Fruit fly (Drosophila melanogaster) whole organism, embryonic: ENCODE data around the gene Rpn9.

ENCODE experiments used
- ATbp ChIP-seq: fragments of 200-800 bp; sonication (Bioruptor generic); optimal IDR thresholded peaks from 2 replicates; lab custom pipeline; 2017; ENCODE audit warnings: missing biosample characterization, mild to moderate bottlenecking, missing genetic modification characterization, missing genetic modification reagents
- Atf6 ChIP-seq: fragments of 200-800 bp; sonication (Bioruptor generic); IDR thresholded peaks from 2 replicates; pipeline ENCODE4 v1.3.6; 2022; ENCODE audit warnings: missing biosample characterization, missing genetic modification characterization
- Bgb ChIP-seq: fragments of 200-800 bp; sonication (Bioruptor generic); IDR thresholded peaks from 2 replicates; pipeline ENCODE4 v1.3.6; 2022; ENCODE audit warnings: missing biosample characterization, missing genetic modification characterization; ENCODE audit not compliant: partially characterized antibody
- CG10209 ChIP-seq: fragments of 200-800 bp; sonication (Bioruptor generic); optimal IDR thresholded peaks from 3 replicates; lab custom pipeline; 2017; ENCODE audit warnings: missing biosample characterization, mild to moderate bottlenecking, missing genetic modification characterization, missing genetic modification reagents
- CG10565 ChIP-seq: fragments of 200-800 bp; sonication (Bioruptor generic); optimal IDR thresholded peaks from 3 replicates; lab custom pipeline; 2016; ENCODE audit warnings: missing biosample characterization, mild to moderate bottlenecking, missing genetic modification characterization
- CG11247 ChIP-seq: fragments of 200-800 bp; sonication (Bioruptor generic); IDR thresholded peaks from 2 replicates; pipeline ENCODE4 v1.3.6; 2022; ENCODE audit warnings: missing biosample characterization, missing genetic modification characterization
- CG11456 ChIP-seq: fragments of 200-800 bp; sonication (Bioruptor generic); IDR thresholded peaks from 3 replicates; pipeline ENCODE4 v1.3.6; 2022; ENCODE audit warnings: missing biosample characterization, missing genetic modification characterization
- CG11723 ChIP-seq: fragments of 200-800 bp; sonication (Bioruptor generic); optimal IDR thresholded peaks from 2 replicates; lab custom pipeline; 2017; ENCODE audit warnings: missing biosample characterization, mild to moderate bottlenecking, missing genetic modification characterization
- CG12659 ChIP-seq: fragments of 200-800 bp; sonication (Bioruptor generic); optimal IDR thresholded peaks from 3 replicates; lab custom pipeline; 2017; ENCODE audit warnings: mild to moderate bottlenecking, missing biosample characterization, missing genetic modification reagents, missing genetic modification characterization
- CG12744 ChIP-seq: fragments of 200-800 bp; sonication (Bioruptor generic); optimal IDR thresholded peaks from 2 replicates; lab custom pipeline; 2016; ENCODE audit warnings: missing biosample characterization, missing genetic modification characterization
- CG15011 ChIP-seq: fragments of 200-800 bp; sonication (Bioruptor generic); optimal IDR thresholded peaks from 3 replicates; lab custom pipeline; 2018; ENCODE audit warnings: missing biosample characterization, mild to moderate bottlenecking, missing genetic modification characterization
- CG1529 ChIP-seq: fragments of 200-800 bp; sonication (Bioruptor generic); optimal IDR thresholded peaks from 3 replicates; lab custom pipeline; 2018; ENCODE audit warnings: missing biosample characterization, missing genetic modification characterization
- CG15514 ChIP-seq: fragments of 200-800 bp; sonication (Bioruptor generic); optimal IDR thresholded peaks from 3 replicates; lab custom pipeline; 2017; ENCODE audit warnings: missing biosample characterization, missing genetic modification characterization, mild to moderate bottlenecking, moderate library complexity, missing genetic modification reagents
- CG15696 ChIP-seq: fragments of 200-800 bp; sonication (Bioruptor generic); optimal IDR thresholded peaks from 2 replicates; lab custom pipeline; 2019; ENCODE audit warnings: missing biosample characterization, mild to moderate bottlenecking, missing genetic modification characterization, moderate library complexity
- CG17361 ChIP-seq: fragments of 200-800 bp; sonication (Bioruptor generic); IDR thresholded peaks from 3 replicates; pipeline ENCODE4 v1.3.6; 2022; ENCODE audit warnings: missing biosample characterization, missing genetic modification characterization
- CG17912 ChIP-seq: fragments of 200-800 bp; sonication (Bioruptor generic); optimal IDR thresholded peaks from 2 replicates; lab custom pipeline; 2018; ENCODE audit warnings: missing biosample characterization, mild to moderate bottlenecking, missing genetic modification characterization
- CG18262 ChIP-seq: fragments of 200-800 bp; optimal IDR thresholded peaks from 3 replicates; lab custom pipeline; 2019; ENCODE audit warnings: missing biosample characterization, mild to moderate bottlenecking, missing genetic modification characterization, moderate library complexity
- CG5953 ChIP-seq: fragments of 200-800 bp; sonication (Bioruptor generic); IDR thresholded peaks from 2 replicates; pipeline ENCODE4 v1.3.6; 2022; ENCODE audit warnings: missing biosample characterization, missing genetic modification characterization
- CG8388 ChIP-seq: fragments of 200-800 bp; sonication (Bioruptor generic); optimal IDR thresholded peaks from 2 replicates; lab custom pipeline; 2019; ENCODE audit warnings: missing biosample characterization, mild to moderate bottlenecking, missing genetic modification characterization, moderate library complexity
- CG8478 ChIP-seq: fragments of >200 bp; optimal IDR thresholded peaks from 2 replicates; lab custom pipeline; 2018
- CG8765 ChIP-seq: fragments of 200-800 bp; sonication (Bioruptor generic); IDR thresholded peaks from 2 replicates; pipeline ENCODE4 v1.3.6; 2022; ENCODE audit warnings: missing biosample characterization, missing genetic modification characterization
- CG8924 ChIP-seq: fragments of 200-800 bp; optimal IDR thresholded peaks from 3 replicates; lab custom pipeline; 2019; ENCODE audit warnings: missing biosample characterization, mild to moderate bottlenecking, missing genetic modification characterization, moderate library complexity
- CG9215 ChIP-seq: fragments of 200-800 bp; sonication (Bioruptor generic); IDR thresholded peaks from 2 replicates; pipeline ENCODE4 v1.3.6; 2022; ENCODE audit warnings: missing biosample characterization, missing genetic modification characterization
- CG9876 ChIP-seq: fragments of 200-800 bp; sonication (Bioruptor generic); optimal IDR thresholded peaks from 2 replicates; lab custom pipeline; 2016; ENCODE audit warnings: missing biosample characterization, missing genetic modification characterization
- D ChIP-seq, 2 experiments: fragments of 200-800 bp in 1 of 2; fragments of >200 bp in 1 of 2; sonication (Bioruptor generic) in 1 of 2; optimal IDR thresholded peaks; 2 replicates in 1 of 2; 3 replicates in 1 of 2; lab custom pipeline; 2017; ENCODE audit warnings: mild to moderate bottlenecking in 1 of 2, missing biosample characterization in 1 of 2, missing genetic modification characterization in 1 of 2, missing genetic modification reagents in 1 of 2
- Deaf1 ChIP-seq: fragments of 200-800 bp; optimal IDR thresholded peaks from 3 replicates; lab custom pipeline; 2019; ENCODE audit warnings: missing biosample characterization, mild to moderate bottlenecking, missing genetic modification characterization, moderate library complexity
- Doc3 ChIP-seq: fragments of 200-800 bp; sonication (Bioruptor generic); IDR thresholded peaks from 3 replicates; pipeline ENCODE4 v1.3.6; 2022; ENCODE audit warnings: missing biosample characterization, missing genetic modification characterization; ENCODE audit not compliant: partially characterized antibody
- Elba2 ChIP-seq: fragments of 200-800 bp; sonication (Bioruptor generic); optimal IDR thresholded peaks from 3 replicates; lab custom pipeline; 2016; ENCODE audit warnings: missing biosample characterization, missing genetic modification characterization
- Ets65A ChIP-seq: fragments of 200-800 bp; sonication (Bioruptor generic); peaks from one replicate; lab custom pipeline; 2016; ENCODE audit warnings: missing biosample characterization, missing genetic modification characterization
- Fer2 ChIP-seq: fragments of 200-800 bp; sonication (Bioruptor generic); optimal IDR thresholded peaks from 2 replicates; lab custom pipeline; 2018; ENCODE audit warnings: missing biosample characterization, mild to moderate bottlenecking, missing genetic modification characterization, moderate library complexity
- Gug ChIP-seq: fragments of 200-800 bp; sonication (Bioruptor generic); IDR thresholded peaks from 4 replicates; pipeline ENCODE4 v1.3.6; 2022; ENCODE audit warnings: missing biosample characterization, missing genetic modification characterization
- HLH3B ChIP-seq: fragments of 200-800 bp; sonication (Bioruptor generic); IDR thresholded peaks from 2 replicates; pipeline ENCODE4 v1.3.6; 2022; ENCODE audit warnings: missing biosample characterization, missing genetic modification characterization
- Hsf ChIP-seq: fragments of 200-800 bp; sonication (Bioruptor generic); optimal IDR thresholded peaks from 3 replicates; lab custom pipeline; 2016; ENCODE audit warnings: missing biosample characterization, missing genetic modification characterization
- MBD-R2 ChIP-seq: fragments of 200-800 bp; sonication (Bioruptor generic); IDR thresholded peaks from 2 replicates; pipeline ENCODE4 v1.3.6; 2022; ENCODE audit warnings: missing biosample characterization, missing genetic modification characterization
- Mrtf ChIP-seq: fragments of 200-800 bp; sonication (Bioruptor generic); IDR thresholded peaks from 3 replicates; pipeline ENCODE4 v1.3.6; 2022; ENCODE audit warnings: missing biosample characterization, missing genetic modification characterization
- Taf1 ChIP-seq: fragments of 200-800 bp; sonication (Bioruptor generic); IDR thresholded peaks from 2 replicates; pipeline ENCODE4 v1.3.6; 2022; ENCODE audit warnings: missing biosample characterization, missing genetic modification characterization
- aop ChIP-seq: fragments of 200-800 bp; sonication (Bioruptor generic); IDR thresholded peaks from 2 replicates; pipeline ENCODE4 v1.3.6; 2022; ENCODE audit warnings: missing biosample characterization, missing genetic modification characterization
- ato ChIP-seq: fragments of 200-800 bp; sonication (Bioruptor generic); IDR thresholded peaks from 2 replicates; pipeline ENCODE4 v1.3.6; 2022; ENCODE audit warnings: missing biosample characterization, missing genetic modification characterization; ENCODE audit not compliant: partially characterized antibody
- bab2 ChIP-seq: fragments of 200-800 bp; sonication (Bioruptor generic); optimal IDR thresholded peaks from 2 replicates; lab custom pipeline; 2016; ENCODE audit warnings: missing biosample characterization, missing genetic modification characterization
- chn ChIP-seq: fragments of 200-800 bp; sonication (Bioruptor generic); optimal IDR thresholded peaks from 2 replicates; lab custom pipeline; 2016; ENCODE audit warnings: missing biosample characterization, missing genetic modification characterization
- crc ChIP-seq: fragments of 200-800 bp; sonication (Bioruptor generic); optimal IDR thresholded peaks from 2 replicates; lab custom pipeline; 2016; ENCODE audit warnings: missing biosample characterization, missing genetic modification characterization
- cwo ChIP-seq: fragments of 200-800 bp; sonication (Bioruptor generic); optimal IDR thresholded peaks from 3 replicates; lab custom pipeline; 2017; ENCODE audit warnings: missing biosample characterization, missing genetic modification characterization, mild to moderate bottlenecking, moderate library complexity, missing genetic modification reagents
- da ChIP-seq: fragments of 200-800 bp; sonication (Bioruptor generic); optimal IDR thresholded peaks from 2 replicates; lab custom pipeline; 2016; ENCODE audit warnings: missing biosample characterization, missing genetic modification characterization
- exex ChIP-seq: fragments of 200-800 bp; sonication (Bioruptor generic); optimal IDR thresholded peaks from 4 replicates; lab custom pipeline; 2018; ENCODE audit warnings: missing biosample characterization, mild to moderate bottlenecking, missing genetic modification characterization, moderate library complexity
- ken ChIP-seq: fragments of 200-800 bp; sonication (Bioruptor generic); IDR thresholded peaks from 3 replicates; pipeline ENCODE4 v1.3.6; 2022; ENCODE audit warnings: missing biosample characterization, missing genetic modification characterization
- onecut ChIP-seq: fragments of 200-800 bp; sonication (Bioruptor generic); IDR thresholded peaks from 2 replicates; pipeline ENCODE4 v1.3.6; 2022; ENCODE audit warnings: missing biosample characterization, missing genetic modification characterization
- pho ChIP-seq: fragments of 200-800 bp; sonication (Bioruptor generic); optimal IDR thresholded peaks from 2 replicates; lab custom pipeline; 2016; ENCODE audit warnings: missing biosample characterization, missing genetic modification characterization
- pzg ChIP-seq: fragments of 200-800 bp; sonication (Bioruptor generic); optimal IDR thresholded peaks from 3 replicates; lab custom pipeline; 2018; ENCODE audit warnings: missing biosample characterization, mild to moderate bottlenecking, missing genetic modification characterization, moderate library complexity
- scrt ChIP-seq: fragments of 200-800 bp; sonication (Bioruptor generic); optimal IDR thresholded peaks from 2 replicates; lab custom pipeline; 2018; ENCODE audit warnings: missing biosample characterization, mild to moderate bottlenecking, missing genetic modification characterization, moderate library complexity
- sug ChIP-seq: fragments of 200-800 bp; optimal IDR thresholded peaks from 2 replicates; lab custom pipeline; 2019; ENCODE audit warnings: missing biosample characterization, mild to moderate bottlenecking, missing genetic modification characterization, moderate library complexity
- zen ChIP-seq: fragments of 200-800 bp; sonication (Bioruptor generic); optimal IDR thresholded peaks from 3 replicates; lab custom pipeline; 2018; ENCODE audit warnings: missing biosample characterization, mild to moderate bottlenecking, missing genetic modification characterization, moderate library complexity

Gene Rpn9

DNA sequence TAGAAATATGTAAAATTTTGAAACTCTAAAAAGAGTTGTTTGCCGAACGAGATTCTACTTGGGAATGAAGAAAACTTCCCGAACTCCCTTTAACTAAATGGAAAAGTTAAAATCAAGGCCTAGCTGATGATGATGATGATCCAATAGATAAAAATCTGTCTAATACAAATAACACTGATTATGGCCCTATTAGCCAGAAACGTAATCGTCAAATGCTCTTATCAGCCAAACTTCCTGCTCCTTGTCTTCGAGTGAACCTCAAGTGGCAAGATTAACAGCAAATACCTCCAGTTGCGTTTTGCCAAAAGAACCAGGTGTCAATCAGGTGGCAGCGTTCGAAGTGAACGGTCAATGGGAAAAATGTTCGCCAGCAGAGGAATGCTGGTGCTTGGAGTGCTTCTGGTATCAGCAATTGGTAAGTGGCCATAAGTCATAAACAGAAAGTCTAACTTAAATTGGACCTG lies 32.9 kb downstream of the Rpn9 start, which contains the start of the genes CG31468 and Gba1a:
TSS of gene CG31468 (minus strand) at position 51 of the 464 bp plus-strand sequence.
TSS of gene Gba1a (plus strand) at position 318 of the 464 bp plus-strand sequence.
- TF ChIP-seq crc: no peak
- TF ChIP-seq CG15514: no peak
- no peak for TF ChIP-seq Atf6 (GFP tag; lab: Robert Waterston, UW)
- TF ChIP-seq aop (GFP tag; lab: Robert Waterston, UW): no peak
- TF ChIP-seq exex (tag; lab: Kevin White, UChicago): peak; percentile 72
- no peak for TF ChIP-seq Hsf (GFP tag; lab: Kevin White, UChicago)
- TF ChIP-seq Fer2: no peak
- TF ChIP-seq sug: peak; percentile 26
- no peak for TF ChIP-seq MBD-R2 (GFP tag; lab: Robert Waterston, UW)
- TF ChIP-seq CG8765 (GFP tag; lab: Robert Waterston, UW): no peak
- TF ChIP-seq Elba2: peak; percentile 28
- TF ChIP-seq pho (GFP tag; lab: Kevin White, UChicago): no peak
- TF ChIP-seq CG12659: no peak
- TF ChIP-seq cwo (GFP tag; lab: Kevin White, UChicago): no peak
- TF ChIP-seq Doc3 (GFP tag; lab: Robert Waterston, UW): no peak
- TF ChIP-seq ken (GFP tag; lab: Robert Waterston, UW): no peak
- no peak for TF ChIP-seq CG18262 (tag; lab: Kevin White, UChicago)
- TF ChIP-seq CG12744 (GFP tag; lab: Kevin White, UChicago): no peak

- TF ChIP-seq ato (no peak), zen (no peak), CG8924 (tag; lab: Kevin White, UChicago) (no peak), CG5953 (GFP tag; lab: Robert Waterston, UW) (no peak), CG17912 (GFP tag; lab: Kevin White, UChicago) (no peak), Taf1 (no peak), CG11247 (GFP tag; lab: Robert Waterston, UW) (no peak), bab2 (GFP tag; lab: Kevin White, UChicago) (no peak), da (no peak), chn (GFP tag; lab: Kevin White, UChicago) (no peak), CG8388 (no peak), CG11456 (0 out of 3 replicates have a peak, but pooled peaks have one; percentile 25), CG15696 (no peak), ATbp (no peak), CG10565 (GFP tag; lab: Kevin White, UChicago) (no peak), Gug (no peak), Deaf1 (tag; lab: Kevin White, UChicago) (peak; percentile 87), CG15011 (GFP tag; lab: Kevin White, UChicago) (no peak), HLH3B (no peak), D (optimal IDR thresholded peaks at IDR 0.05; lab: Kevin White, UChicago) (no peak), D (GFP tag; optimal IDR thresholded peaks at IDR 0.05; lab: Kevin White, UChicago) (no peak), CG1529 (GFP tag; lab: Kevin White, UChicago) (no peak), scrt (GFP tag; lab: Kevin White, UChicago) (peak; percentile 72), onecut (GFP tag; lab: Robert Waterston, UW) (no peak), Mrtf (GFP tag; lab: Robert Waterston, UW) (0 out of 3 replicates have a peak, but pooled peaks have one; percentile 16), CG17361 (GFP tag; lab: Robert Waterston, UW) (no peak), CG11723 (no peak), pzg (GFP tag; lab: Kevin White, UChicago) (no peak), CG8478 (no peak), Ets65A (GFP tag; lab: Kevin White, UChicago) (peak; percentile 27), CG10209 (no peak), CG9876 (GFP tag; lab: Kevin White, UChicago) (no peak), CG9215 (no peak), Bgb (GFP tag; lab: Robert Waterston, UW) (no peak)
Measured at dm6 chr3R:23698835-23699234, 34.4 kb downstream of the Rpn9 start, which contains the start of gene prt. TSS of gene prt (minus strand) at chr3R:23699027.
